Worm (Caenorhabditis elegans) whole organism, late embryonic: Measurements from ENCODE around the gene rsef-1.

Experiments
- K09A11.1 ChIP-seq: sonication (generic microtip); optimal IDR thresholded peaks from 2 replicates; lab custom pipeline; 2017; ENCODE audit warnings: antibody characterized with exemption, mild to moderate bottlenecking, missing genetic modification characterization, missing compliant biosample characterization; ENCODE audit not compliant: insufficient read depth
- ama-1 ChIP-seq: fragments of 150-350 bp; optimal IDR thresholded peaks from 2 replicates; lab custom pipeline; 2014
- elt-2 ChIP-seq: sonication (generic microtip); optimal IDR thresholded peaks from 2 replicates; lab custom pipeline; 2016; ENCODE audit warnings: missing genetic modification reagents, missing genetic modification characterization, missing compliant biosample characterization
- fkh-10 ChIP-seq: fragments of 150-350 bp; optimal IDR thresholded peaks from 2 replicates; lab custom pipeline; 2014; ENCODE audit warnings: missing biosample characterization, missing genetic modification reagents, missing genetic modification characterization
- nfya-1 ChIP-seq: sonication (generic microtip); optimal IDR thresholded peaks from 2 replicates; lab custom pipeline; 2017; ENCODE audit warnings: missing genetic modification characterization, mild to moderate bottlenecking, missing compliant biosample characterization, antibody characterized with exemption, moderate library complexity
- pha-4 ChIP-seq: fragments of 150-350 bp; optimal IDR thresholded peaks from 2 replicates; lab custom pipeline; 2018; ENCODE audit warnings: missing biosample characterization, missing genetic modification reagents, missing genetic modification characterization
- rnt-1 ChIP-seq: sonication (generic microtip); optimal IDR thresholded peaks from 2 replicates; lab custom pipeline; 2016; ENCODE audit warnings: missing genetic modification characterization, missing compliant biosample characterization
- tbx-2 ChIP-seq: sonication (generic microtip); optimal IDR thresholded peaks from 2 replicates; lab custom pipeline; 2016; ENCODE audit warnings: missing genetic modification characterization, missing compliant biosample characterization
- tbx-7 ChIP-seq: sonication (generic microtip); optimal IDR thresholded peaks from 2 replicates; lab custom pipeline; 2016; ENCODE audit warnings: missing genotype, missing genetic modification characterization, missing compliant biosample characterization
- ttx-3 ChIP-seq: sonication (generic microtip); optimal IDR thresholded peaks from 2 replicates; lab custom pipeline; 2016; ENCODE audit warnings: missing genetic modification reagents, missing genetic modification characterization, missing compliant biosample characterization
- unc-3 ChIP-seq, 2 experiments: fragments of 200-800 bp in 1 of 2; sonication (Bioruptor generic) in 1 of 2; sonication (generic microtip) in 1 of 2; conservative IDR thresholded peaks in 1 of 2; optimal IDR thresholded peaks in 1 of 2; 2 replicates each; pipeline versions ENCODE4 v1.3.6 to Lab custom; 2016 to 2022; ENCODE audit warnings: missing compliant biosample characterization in 2 of 2, missing genetic modification characterization in 2 of 2, missing genetic modification reagents in 1 of 2
- unc-86 ChIP-seq: sonication (generic microtip); optimal IDR thresholded peaks from 2 replicates; lab custom pipeline; 2016; ENCODE audit warnings: missing genetic modification characterization, missing compliant biosample characterization

DNA sequence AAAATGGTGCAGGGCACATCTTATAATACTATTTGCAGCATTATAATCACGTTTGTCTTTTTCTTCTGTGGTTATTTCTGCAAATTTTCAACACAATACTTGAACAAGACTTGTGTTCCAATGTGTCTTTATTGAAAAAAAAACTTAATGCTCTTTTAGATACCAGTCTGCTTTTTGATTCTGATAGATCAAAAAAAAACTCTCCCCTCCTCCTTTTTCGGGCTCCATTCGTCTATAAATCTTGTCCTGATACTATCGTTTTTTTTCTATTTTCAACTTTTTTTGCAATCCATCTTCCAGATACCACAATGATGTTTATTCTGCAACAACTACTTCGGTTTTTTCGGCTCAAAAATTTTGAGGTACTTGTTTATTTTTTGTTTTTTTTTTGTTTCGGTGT lies 21.6 kb upstream of the rsef-1 start, which contains the start of gene twk-16:
- no peak for TF ChIP-seq ttx-3 (tag; lab: Kevin White, UChicago)
- no peak for TF ChIP-seq pha-4 (tag; lab: Kevin White, UChicago)
- no peak for TF ChIP-seq nfya-1 (tag; lab: Kevin White, UChicago)
- TF ChIP-seq fkh-10 (GFP tag; lab: Kevin White, UChicago): no peak
- no peak for TF ChIP-seq K09A11.1 (tag; lab: Kevin White, UChicago)
- TF ChIP-seq tbx-7 (tag; lab: Kevin White, UChicago): no peak
- no peak for TF ChIP-seq tbx-2 (tag; lab: Kevin White, UChicago)
- no peak for TF ChIP-seq elt-2 (tag; lab: Kevin White, UChicago)
- no peak for TF ChIP-seq ama-1 (lab: Kevin White, UChicago)
- no peak for TF ChIP-seq unc-3 (GFP tag; conservative IDR thresholded peaks at IDR 0.05; lab: Robert Waterston, UW)
- no peak for TF ChIP-seq unc-3 (tag; optimal IDR thresholded peaks at IDR 0.05; lab: Kevin White, UChicago)
- no peak for TF ChIP-seq unc-86 (tag; lab: Kevin White, UChicago)
- TF ChIP-seq rnt-1 (tag; lab: Kevin White, UChicago): no peak
